Fruit fly (Drosophila melanogaster): ENCODE data around the gene CG14218.

Gene CG14218

dm6 chrX:19597684-19598363 lies 16.0 kb upstream of the CG14218 start, which contains the start of gene RpS10b (continued):
- peak; percentile 34; the same call in 1 of the 2 replicates for TF ChIP-seq Drgx (GFP tag; IDR thresholded peaks at IDR 0.05)
- peak; percentile 84 for TF ChIP-seq CG18011 (GFP tag; optimal IDR thresholded peaks at IDR 0.05)
- TF ChIP-seq Gsc (GFP tag; IDR thresholded peaks at IDR 0.05): no peak
- TF ChIP-seq sna (GFP tag; IDR thresholded peaks at IDR 0.05; ENCODE audit: partially characterized antibody): peak; percentile 90
- TF ChIP-seq CG13894 (tag; optimal IDR thresholded peaks at IDR 0.05): peak; percentile 77
- TF ChIP-seq CG1792 (GFP tag; optimal IDR thresholded peaks at IDR 0.05): peak; percentile 89
- peak; percentile 84 for TF ChIP-seq her (GFP tag; optimal IDR thresholded peaks at IDR 0.05)
- TF ChIP-seq row (GFP tag; IDR thresholded peaks at IDR 0.05): peak; percentile 55
- no peak for TF ChIP-seq Dip2 (GFP tag; IDR thresholded peaks at IDR 0.05)
- TF ChIP-seq Sry-β (GFP tag; optimal IDR thresholded peaks at IDR 0.05): peak; percentile 56
- TF ChIP-seq unpg (GFP tag; optimal IDR thresholded peaks at IDR 0.05): peak; percentile 82
- peak; percentile 92; the same call in 3 of the 4 replicates for TF ChIP-seq chinmo (GFP tag; IDR thresholded peaks at IDR 0.05; ENCODE audit: partially characterized antibody)
- peak; percentile 95 for TF ChIP-seq mirr (GFP tag; optimal IDR thresholded peaks at IDR 0.05)
- TF ChIP-seq Dad (GFP tag; optimal IDR thresholded peaks at IDR 0.05): peak; percentile 89
- no peak for TF ChIP-seq br (optimal IDR thresholded peaks at IDR 0.05)
- TF ChIP-seq CG1602 (GFP tag; optimal IDR thresholded peaks at IDR 0.05): peak; percentile 40
- TF ChIP-seq CG12104 (GFP tag; optimal IDR thresholded peaks at IDR 0.05): peak; percentile 94
- peak; percentile 84 for TF ChIP-seq CG1529 (GFP tag; optimal IDR thresholded peaks at IDR 0.05)
- peak; percentile 66; the same call in 2 of the 3 replicates for TF ChIP-seq CG3726 (GFP tag; IDR thresholded peaks at IDR 0.05)
- TF ChIP-seq CG2889 (GFP tag; IDR thresholded peaks at IDR 0.05): peak; percentile 51; the same call in 1 of the 3 replicates
- peak; percentile 28 for TF ChIP-seq lilli (GFP tag; optimal IDR thresholded peaks at IDR 0.05)
- peak; percentile 71 for TF ChIP-seq H2.0 (GFP tag; IDR thresholded peaks at IDR 0.05)
- peak; percentile 81 for TF ChIP-seq ash1 (GFP tag; optimal IDR thresholded peaks at IDR 0.05)
- TF ChIP-seq Ets65A (GFP tag): peak; percentile 98
- TF ChIP-seq CG15601 (tag; optimal IDR thresholded peaks at IDR 0.05): peak; percentile 83
- TF ChIP-seq TFAM (GFP tag; optimal IDR thresholded peaks at IDR 0.05): peak; percentile 68
- peak; percentile 86 for TF ChIP-seq nerfin-2 (GFP tag; IDR thresholded peaks at IDR 0.05; ENCODE audit: partially characterized antibody)
- peak; percentile 98 for TF ChIP-seq CG17385 (GFP tag; optimal IDR thresholded peaks at IDR 0.05)
- peak; percentile 97 for TF ChIP-seq MTF-1 (GFP tag; optimal IDR thresholded peaks at IDR 0.05; ENCODE audit: borderline replicate concordance)
- TF ChIP-seq Dp (GFP tag; optimal IDR thresholded peaks at IDR 0.05): peak; percentile 48
- TF ChIP-seq CG11560 (tag; IDR thresholded peaks at IDR 0.05): peak; percentile 73; the same call in 1 of the 3 replicates
- TF ChIP-seq Xbp1 (GFP tag; optimal IDR thresholded peaks at IDR 0.05): peak; percentile 68
- 0 out of 2 replicates have a peak, but pooled peaks have one; percentile 22 for TF ChIP-seq bowl (GFP tag; IDR thresholded peaks at IDR 0.05)
- TF ChIP-seq ara (GFP tag; IDR thresholded peaks at IDR 0.05): peak; percentile 47
- peak; percentile 63; the same call in 1 of the 2 replicates for TF ChIP-seq CG6272 (GFP tag; IDR thresholded peaks at IDR 0.05)
- peak; percentile 47 for TF ChIP-seq Deaf1 (tag; optimal IDR thresholded peaks at IDR 0.05)
- TF ChIP-seq tup (GFP tag; optimal IDR thresholded peaks at IDR 0.05): no peak
- peak; percentile 76 for TF ChIP-seq gcm2 (GFP tag; optimal IDR thresholded peaks at IDR 0.05)
- peak; percentile 63 for TF ChIP-seq Hr3 (GFP tag; optimal IDR thresholded peaks at IDR 0.05)
- peak; percentile 56 for TF ChIP-seq Dek (tag; optimal IDR thresholded peaks at IDR 0.05)
- TF ChIP-seq CG4360 (GFP tag; IDR thresholded peaks at IDR 0.05): no peak
- peak; percentile 56 for TF ChIP-seq fd96Cb (tag; optimal IDR thresholded peaks at IDR 0.05)
- peak; percentile 75 for TF ChIP-seq CG30403 (GFP tag; optimal IDR thresholded peaks at IDR 0.05)
- TF ChIP-seq ftz-f1 (GFP tag; optimal IDR thresholded peaks at IDR 0.05): peak; percentile 56
- TF ChIP-seq Kr (GFP tag; optimal IDR thresholded peaks at IDR 0.05): peak; percentile 88
- TF ChIP-seq CG7357 (GFP tag; IDR thresholded peaks at IDR 0.05): peak; percentile 57; the same call in 1 of the 3 replicates
- TF ChIP-seq CG3995 (GFP tag; optimal IDR thresholded peaks at IDR 0.05): peak; percentile 77
- TF ChIP-seq CG13424 (tag; optimal IDR thresholded peaks at IDR 0.05): peak; percentile 60
- peak; percentile 85 for TF ChIP-seq CG2129 (GFP tag; IDR thresholded peaks at IDR 0.05; ENCODE audit: partially characterized antibody)

Measured in whole organism, embryonic.